Fruit fly (Drosophila melanogaster): Measurements from ENCODE around the gene CtsB.

DNA sequence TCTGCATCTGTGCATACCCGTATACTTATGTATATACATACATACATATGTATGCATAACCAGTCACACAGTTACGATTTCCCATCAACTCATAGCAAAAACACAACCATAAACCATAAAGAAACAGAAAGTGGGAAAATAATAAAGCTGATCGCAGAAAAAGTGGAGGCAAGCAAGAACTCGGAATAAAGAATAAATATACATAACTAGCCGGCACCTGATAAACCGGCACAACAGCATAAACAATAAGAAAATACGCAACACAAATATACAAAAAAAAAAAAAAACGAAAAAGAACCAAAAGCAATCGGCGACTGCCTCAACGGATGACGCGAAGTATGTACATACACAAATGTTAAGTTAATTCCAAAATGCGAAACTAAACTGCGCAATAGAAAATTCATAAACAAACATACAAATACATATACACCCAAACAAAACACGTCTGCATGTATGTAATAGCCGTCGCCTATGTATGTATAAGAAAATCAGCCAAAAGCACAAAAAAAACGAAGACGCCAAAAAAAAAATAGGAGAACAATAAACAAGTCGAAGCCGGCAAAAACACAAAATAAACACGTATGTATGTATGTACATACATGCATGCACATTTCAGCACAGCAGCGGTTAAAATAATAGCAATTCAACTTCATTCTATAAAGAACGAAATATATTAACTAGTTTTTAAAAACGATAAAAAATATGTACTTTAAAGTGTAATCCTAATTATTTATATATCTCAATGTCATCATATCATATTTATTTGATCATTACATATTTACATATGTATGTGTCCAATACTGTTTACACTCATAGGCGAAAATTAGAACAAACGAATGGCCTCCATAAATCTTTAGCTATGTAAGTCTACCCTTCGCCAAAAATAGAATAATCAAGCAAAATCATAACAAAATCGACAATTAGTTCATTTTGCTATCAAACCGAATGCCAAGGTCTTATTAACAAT lies 32.8 kb downstream of the CtsB start:
- TF ChIP-seq CG8478 (optimal IDR thresholded peaks at IDR 0.05) (no peak), CTCF (optimal IDR thresholded peaks at IDR 0.05) (no peak)

Data from S2 (cell line).